Fruit fly (Drosophila melanogaster): ENCODE measurements around the gene CG7990.

Gene CG7990

dm6 chrX:19146421-19146952 is 55.3 kb downstream of the CG7990 start (continued):
- TF ChIP-seq Stat92E (GFP tag; optimal IDR thresholded peaks at IDR 0.05) (no peak), kay (GFP tag; optimal IDR thresholded peaks at IDR 0.05) (peak; percentile 11), Nf-YC (tag; optimal IDR thresholded peaks at IDR 0.05) (peak; percentile 5), btn (GFP tag; optimal IDR thresholded peaks at IDR 0.05) (no peak), fu2 (GFP tag; optimal IDR thresholded peaks at IDR 0.05) (peak; percentile 4), dpn (GFP tag; optimal IDR thresholded peaks at IDR 0.05) (peak; percentile 17 to 42), CG9727 (GFP tag; optimal IDR thresholded peaks at IDR 0.05) (peak; percentile 27), CG16813 (GFP tag; IDR thresholded peaks at IDR 0.05; ENCODE audit: partially characterized antibody) (no peak), CG2202 (tag; optimal IDR thresholded peaks at IDR 0.05) (no peak), nom (GFP tag; optimal IDR thresholded peaks at IDR 0.05) (no peak), CG8924 (tag; optimal IDR thresholded peaks at IDR 0.05) (no peak), knrl (GFP tag; IDR thresholded peaks at IDR 0.05; ENCODE audit: partially characterized antibody) (no peak), fru (optimal IDR thresholded peaks at IDR 0.05) (no peak), Ptx1 (GFP tag; IDR thresholded peaks at IDR 0.05) (peak; percentile 48), chm (GFP tag; IDR thresholded peaks at IDR 0.05) (0 out of 2 replicates have a peak, but pooled peaks have one; percentile 24), run (tag; optimal IDR thresholded peaks at IDR 0.05) (no peak), nmo (GFP tag; optimal IDR thresholded peaks at IDR 0.05) (peak; percentile 75), CG7839 (tag; optimal IDR thresholded peaks at IDR 0.05) (peak; percentile 68), dimm (GFP tag; IDR thresholded peaks at IDR 0.05) (no peak), CG4730 (GFP tag; IDR thresholded peaks at IDR 0.05) (no peak), Lhr (GFP tag; optimal IDR thresholded peaks at IDR 0.05) (no peak), CG16779 (GFP tag; IDR thresholded peaks at IDR 0.05) (no peak), Hr78 (GFP tag; optimal IDR thresholded peaks at IDR 0.05) (peak in 1 of 2 experiments; percentile 7), CoRest (tag; optimal IDR thresholded peaks at IDR 0.05) (peak; percentile 17), cg (GFP tag; optimal IDR thresholded peaks at IDR 0.05) (peak; percentile 45), Oaz (GFP tag; IDR thresholded peaks at IDR 0.05) (no peak), mam (GFP tag; optimal IDR thresholded peaks at IDR 0.05) (peak; percentile 41), mirr (GFP tag; optimal IDR thresholded peaks at IDR 0.05) (peak; percentile 61), en (GFP tag; optimal IDR thresholded peaks at IDR 0.05) (no peak), E2f1 (GFP tag; IDR thresholded peaks at IDR 0.05) (no peak), hth (optimal IDR thresholded peaks at IDR 0.05) (no peak), Hr3 (GFP tag; optimal IDR thresholded peaks at IDR 0.05) (peak; percentile 20), Elba2 (GFP tag; optimal IDR thresholded peaks at IDR 0.05) (no peak), mld (GFP tag; IDR thresholded peaks at IDR 0.05; ENCODE audit: partially characterized antibody) (no peak), CG30431 (GFP tag; optimal IDR thresholded peaks at IDR 0.05) (peak; percentile 10), tx (GFP tag; optimal IDR thresholded peaks at IDR 0.05) (no peak), Ssrp (tag; optimal IDR thresholded peaks at IDR 0.05) (peak; percentile 17), onecut (GFP tag; IDR thresholded peaks at IDR 0.05) (no peak), Atf-2 (GFP tag; optimal IDR thresholded peaks at IDR 0.05) (peak; percentile 23), Six4 (GFP tag; optimal IDR thresholded peaks at IDR 0.05) (no peak), phol (tag; optimal IDR thresholded peaks at IDR 0.05) (peak; percentile 16), tin (GFP tag; optimal IDR thresholded peaks at IDR 0.05) (peak; percentile 20), CG8765 (GFP tag; IDR thresholded peaks at IDR 0.05) (no peak), pb (GFP tag; optimal IDR thresholded peaks at IDR 0.05) (peak; percentile 62), hkb (optimal IDR thresholded peaks at IDR 0.05) (no peak), hkb (GFP tag; IDR thresholded peaks at IDR 0.05) (peak; percentile 17; the same call in 1 of the 2 replicates), CG13287 (GFP tag; IDR thresholded peaks at IDR 0.05; ENCODE audit: partially characterized antibody) (no peak), pan (optimal IDR thresholded peaks at IDR 0.05) (no peak), pan (GFP tag; optimal IDR thresholded peaks at IDR 0.05 in 1 of 2, IDR thresholded peaks at IDR 0.05 in 1 of 2) (peak in 1 of 2 experiments; percentile 5), ham (GFP tag; IDR thresholded peaks at IDR 0.05) (no peak), CG2712 (tag; optimal IDR thresholded peaks at IDR 0.05) (peak; percentile 3)

Measured in whole organism, embryonic.